Fruit fly (Drosophila melanogaster) Kc167 (cell line): ENCODE results near the gene mid.

Experiments used
- Myc ChIP-seq: fragments of >200 bp; optimal IDR thresholded peaks from 2 replicates; lab custom pipeline; 2017; ENCODE audit warnings: missing external identifiers
- Sin3A ChIP-seq: fragments of >200 bp; optimal IDR thresholded peaks from 2 replicates; lab custom pipeline; 2018; ENCODE audit warnings: missing external identifiers
- h ChIP-seq: fragments of >200 bp; optimal IDR thresholded peaks from 3 replicates; lab custom pipeline; 2018; ENCODE audit warnings: missing external identifiers
- insv ChIP-seq: fragments of >200 bp; optimal IDR thresholded peaks from 3 replicates; lab custom pipeline; 2018; ENCODE audit warnings: missing external identifiers
- psq ChIP-seq: fragments of >200 bp; optimal IDR thresholded peaks from 2 replicates; lab custom pipeline; 2017; ENCODE audit warnings: missing external identifiers
- ttk ChIP-seq: sonication (Bioruptor generic); optimal IDR thresholded peaks from 2 replicates; lab custom pipeline; 2017; ENCODE audit warnings: missing external identifiers

mid gene

dm6 chr2L:5489757-5490359 is 28.4 kb downstream of the mid start:
- no peak for TF ChIP-seq Myc (lab: Kevin White, UChicago)
- TF ChIP-seq psq (lab: Kevin White, UChicago): no peak
- no peak for TF ChIP-seq insv (lab: Kevin White, UChicago)
- TF ChIP-seq h (lab: Kevin White, UChicago): no peak
- TF ChIP-seq Sin3A (lab: Kevin White, UChicago): no peak
- TF ChIP-seq ttk (lab: Kevin White, UChicago): no peak

- TF ChIP-seq psq (lab: Kevin White, UChicago) (no peak), h (lab: Kevin White, UChicago) (no peak), ttk (lab: Kevin White, UChicago) (no peak)
Observed at dm6 chr2L:5491220-5491619, 29.8 kb downstream of the mid start.

- TF ChIP-seq Sin3A (lab: Kevin White, UChicago) (no peak), insv (lab: Kevin White, UChicago) (no peak), Myc (lab: Kevin White, UChicago) (no peak), ttk (lab: Kevin White, UChicago) (no peak), h (lab: Kevin White, UChicago) (no peak)
Observed at dm6 chr2L:5492924-5493323, 31.5 kb downstream of the mid start.

- TF ChIP-seq insv (lab: Kevin White, UChicago) (no peak), h (lab: Kevin White, UChicago) (no peak), psq (lab: Kevin White, UChicago) (no peak), Myc (lab: Kevin White, UChicago) (no peak), ttk (lab: Kevin White, UChicago) (no peak), Sin3A (lab: Kevin White, UChicago) (no peak)
Observed at dm6 chr2L:5493907-5494404, 32.5 kb downstream of the mid start.

- TF ChIP-seq Sin3A (lab: Kevin White, UChicago): no peak
Observed at dm6 chr2L:5494808-5495356, 33.4 kb downstream of the mid start.

dm6 chr2L:5496468-5497093 is 35.1 kb downstream of the mid start:
- TF ChIP-seq ttk (lab: Kevin White, UChicago) (no peak), h (lab: Kevin White, UChicago) (no peak), Sin3A (lab: Kevin White, UChicago) (no peak), psq (lab: Kevin White, UChicago) (no peak), insv (lab: Kevin White, UChicago) (no peak), Myc (lab: Kevin White, UChicago) (no peak)

- TF ChIP-seq ttk (lab: Kevin White, UChicago) (no peak), insv (lab: Kevin White, UChicago) (no peak), Myc (lab: Kevin White, UChicago) (no peak), Sin3A (lab: Kevin White, UChicago) (no peak), psq (lab: Kevin White, UChicago) (no peak), h (lab: Kevin White, UChicago) (no peak)
Observed at dm6 chr2L:5499458-5499857, 38.0 kb downstream of the mid start.

dm6 chr2L:5501335-5501734 is 39.9 kb downstream of the mid start:
- TF ChIP-seq ttk (lab: Kevin White, UChicago) (no peak), Myc (lab: Kevin White, UChicago) (no peak), Sin3A (lab: Kevin White, UChicago) (no peak), h (lab: Kevin White, UChicago) (no peak), insv (lab: Kevin White, UChicago) (no peak), psq (lab: Kevin White, UChicago) (no peak)

- TF ChIP-seq h (lab: Kevin White, UChicago) (no peak), insv (lab: Kevin White, UChicago) (no peak), Sin3A (lab: Kevin White, UChicago) (no peak), psq (lab: Kevin White, UChicago) (no peak), Myc (lab: Kevin White, UChicago) (no peak), ttk (lab: Kevin White, UChicago) (no peak)
Observed at dm6 chr2L:5502868-5503267, 41.4 kb downstream of the mid start.

- TF ChIP-seq psq (lab: Kevin White, UChicago): no peak
- no peak for TF ChIP-seq h (lab: Kevin White, UChicago)
- TF ChIP-seq Sin3A (lab: Kevin White, UChicago): no peak
- no peak for TF ChIP-seq ttk (lab: Kevin White, UChicago)
- TF ChIP-seq insv (lab: Kevin White, UChicago): no peak
Observed at dm6 chr2L:5505130-5505529, 43.7 kb downstream of the mid start.

dm6 chr2L:5507082-5507481 is 45.6 kb downstream of the mid start:
- TF ChIP-seq ttk (lab: Kevin White, UChicago) (no peak), Sin3A (lab: Kevin White, UChicago) (no peak), h (lab: Kevin White, UChicago) (no peak), psq (lab: Kevin White, UChicago) (no peak), Myc (lab: Kevin White, UChicago) (no peak), insv (lab: Kevin White, UChicago) (no peak)
